Worm (Caenorhabditis elegans) whole organism, midembryonic: ENCODE data around the gene Y116A8C.43.

Source experiments
- flt-1 ChIP-seq: fragments of 200-800 bp; sonication (Bioruptor generic); IDR thresholded peaks from 2 replicates; pipeline ENCODE4 v1.3.6; 2022; ENCODE audit warnings: missing genetic modification characterization, missing compliant biosample characterization
- klf-2 ChIP-seq: fragments of 200-800 bp; sonication (Bioruptor generic); conservative IDR thresholded peaks from 2 replicates; pipeline ENCODE4 v1.3.6; 2022; ENCODE audit warnings: missing genetic modification reagents, missing genetic modification characterization, missing compliant biosample characterization
- med-1 ChIP-seq: sonication (generic microtip); optimal IDR thresholded peaks from 2 replicates; lab custom pipeline; 2017; ENCODE audit warnings: missing genetic modification characterization, mild to moderate bottlenecking, missing compliant biosample characterization, antibody characterized with exemption, missing genetic modification reagents; ENCODE audit not compliant: insufficient read depth
- ztf-23 ChIP-seq: fragments of 200-800 bp; sonication (Bioruptor generic); IDR thresholded peaks from 2 replicates; pipeline ENCODE4 v1.3.6; 2022; ENCODE audit warnings: missing genetic modification reagents, missing genetic modification characterization, missing compliant biosample characterization

DNA sequence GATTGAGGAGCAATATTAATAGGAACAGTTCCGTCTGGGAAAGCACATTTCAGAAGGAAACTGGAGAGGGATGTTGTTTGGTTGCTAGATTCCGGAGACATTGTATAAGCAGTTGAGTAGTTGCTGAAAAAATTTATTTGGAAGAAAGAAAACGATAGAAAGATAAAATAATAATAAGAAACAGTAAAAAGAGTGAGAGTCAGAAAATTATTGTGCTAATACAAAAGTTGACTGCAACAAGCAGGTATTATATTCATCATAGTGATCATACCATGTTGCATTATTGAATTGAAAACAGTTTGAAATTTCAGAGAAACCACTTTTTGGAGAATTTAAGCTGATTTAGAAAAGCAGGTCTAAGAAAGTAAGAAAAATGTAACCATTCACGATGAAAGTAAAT, 49.1 kb upstream of the Y116A8C.43 start, which contains the start of gene Y116A8C.19:
- no peak for TF ChIP-seq med-1 (GFP tag; lab: Kevin White, UChicago)
- no peak for TF ChIP-seq klf-2 (GFP tag; lab: Robert Waterston, UW)
- TF ChIP-seq flt-1 (GFP tag; lab: Robert Waterston, UW), result no peak
- no peak for TF ChIP-seq ztf-23
